Worm (Caenorhabditis elegans) whole organism, L4/young adult: ENCODE measurements around the gene athp-1.
A peak's percentile ranks its signal among the peaks of the same experiment; 100 is the strongest.

ENCODE experiments used
- dao-5 ChIP-seq: sonication (generic microtip); optimal IDR thresholded peaks from 2 replicates; lab custom pipeline; 2016; ENCODE audit warnings: missing genotype, missing genetic modification characterization, moderate library complexity, missing compliant biosample characterization
- him-1 ChIP-seq: sonication (generic microtip); optimal IDR thresholded peaks from 2 replicates; lab custom pipeline; 2016; ENCODE audit warnings: missing genotype, missing genetic modification reagents, missing genetic modification characterization, missing compliant biosample characterization

ce11 chrIII:10848858-10849257, 32.7 kb upstream of the athp-1 start, which contains the start of the genes fbxb-85 and hex-3:
- TF ChIP-seq dao-5 (tag; lab: Kevin White, UChicago) (no peak), him-1 (tag; lab: Kevin White, UChicago) (peak; percentile 80)
